Fruit fly (Drosophila melanogaster): ENCODE measurements around the gene Arp8.

Arp8 gene

DNA sequence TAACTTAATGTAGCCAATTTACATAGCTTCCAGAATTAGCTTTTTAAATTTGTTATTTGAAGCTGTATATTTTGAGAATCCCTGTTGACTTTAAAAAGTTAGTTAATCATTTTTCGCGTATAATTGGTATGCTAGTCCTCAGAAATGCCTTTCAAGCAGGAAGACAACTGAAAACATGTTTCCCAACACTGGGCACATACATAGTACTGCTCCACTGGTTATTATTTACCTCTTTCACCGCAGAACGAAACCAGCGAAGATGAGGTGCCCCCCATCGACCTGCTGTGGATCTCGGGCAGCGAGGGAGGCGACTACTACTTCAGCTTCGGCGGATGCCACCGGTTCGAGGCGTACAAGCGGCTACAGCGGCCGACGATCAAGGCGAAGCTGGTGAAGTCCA lies 2.8 kb downstream of the Arp8 start:
- TF ChIP-seq Eip78C (GFP tag) (peak; percentile 56), Hr39 (GFP tag; optimal IDR thresholded peaks at IDR 0.05) (no peak), dsx (GFP tag; optimal IDR thresholded peaks at IDR 0.05; ENCODE audit: poor library complexity, severe bottlenecking) (peak; percentile 22), svp (GFP tag) (peak; percentile 40), Sox14 (GFP tag; optimal IDR thresholded peaks at IDR 0.05) (no peak)

DNA sequence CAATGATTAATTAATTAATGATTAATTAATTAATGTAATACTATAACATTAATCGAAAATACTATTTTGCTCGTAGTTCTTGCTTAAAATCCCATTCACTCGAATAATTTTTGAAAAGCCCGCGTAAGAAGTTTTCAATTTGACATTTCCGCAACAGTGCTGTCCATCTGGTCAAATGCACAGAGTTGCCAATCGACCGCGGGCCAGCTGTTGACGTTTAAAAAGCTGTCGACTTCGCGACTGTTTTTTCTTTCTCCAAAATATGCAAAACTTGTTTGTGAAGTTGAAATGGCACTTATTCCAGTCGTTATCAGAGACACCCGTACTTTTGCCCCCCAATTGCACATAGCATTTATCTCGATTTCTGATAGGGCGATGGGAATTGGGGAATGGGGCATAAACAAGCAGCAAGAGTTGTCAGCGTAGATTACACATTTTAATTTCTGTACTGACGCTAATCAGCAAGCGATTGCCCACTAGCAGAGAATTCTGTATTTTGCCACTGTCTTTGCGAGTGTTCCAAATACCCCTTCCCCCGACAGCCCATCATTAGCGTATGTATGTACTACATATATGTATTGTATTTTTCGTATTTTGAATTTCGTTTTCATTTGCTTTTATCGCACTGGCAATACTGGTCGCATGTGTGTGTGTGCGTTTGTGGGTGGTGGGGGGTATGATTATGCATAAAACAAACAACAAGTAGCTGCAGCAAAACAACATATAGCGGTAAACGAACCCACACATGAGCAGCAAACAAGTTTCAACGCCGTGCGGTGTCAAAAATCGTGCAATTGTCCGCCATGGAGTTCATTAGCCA lies 3.9 kb downstream of the Arp8 start, which contains the start of gene Srx:
Gene Srx, plus strand, starts transcription at position 517 of the 820 bp plus-strand sequence.
- TF ChIP-seq esn (GFP tag; optimal IDR thresholded peaks at IDR 0.05) (peak; percentile 50), fd59A (GFP tag; optimal IDR thresholded peaks at IDR 0.05) (no peak), Hr39 (GFP tag; optimal IDR thresholded peaks at IDR 0.05) (peak; percentile 35), fd85E (GFP tag; optimal IDR thresholded peaks at IDR 0.05) (no peak), CG3919 (GFP tag; optimal IDR thresholded peaks at IDR 0.05) (no peak), eg (GFP tag; IDR thresholded peaks at IDR 0.05) (peak; percentile 66), OdsH (GFP tag; optimal IDR thresholded peaks at IDR 0.05) (no peak), topi (GFP tag; optimal IDR thresholded peaks at IDR 0.05) (peak; percentile 21), CG8119 (GFP tag; IDR thresholded peaks at IDR 0.05) (peak; percentile 49; the same call in 1 of the 3 replicates), Sox14 (GFP tag; optimal IDR thresholded peaks at IDR 0.05) (peak; percentile 23), ss (GFP tag; optimal IDR thresholded peaks at IDR 0.05) (peak in 1 of 2 experiments; percentile 52), CG3032 (tag; optimal IDR thresholded peaks at IDR 0.05) (peak; percentile 19), Ets96B (tag; optimal IDR thresholded peaks at IDR 0.05) (peak; percentile 23), dac (GFP tag; optimal IDR thresholded peaks at IDR 0.05) (peak; percentile 7), Eip75B (GFP tag; optimal IDR thresholded peaks at IDR 0.05) (no peak), acj6 (GFP tag; optimal IDR thresholded peaks at IDR 0.05) (peak; percentile 15), CG11294 (GFP tag; IDR thresholded peaks at IDR 0.05) (no peak), Blimp-1 (GFP tag; optimal IDR thresholded peaks at IDR 0.05) (peak; percentile 76), CG6163 (GFP tag; IDR thresholded peaks at IDR 0.05) (0 out of 3 replicates have a peak, but pooled peaks have one; percentile 38), CG31627 (GFP tag; optimal IDR thresholded peaks at IDR 0.05) (peak; percentile 28), CG16779 (tag; optimal IDR thresholded peaks at IDR 0.05) (no peak), Eip78C (GFP tag) (peak; percentile 65), Eip93F (GFP tag; optimal IDR thresholded peaks at IDR 0.05) (peak; percentile 54), CG7368 (GFP tag; optimal IDR thresholded peaks at IDR 0.05) (no peak), Met (GFP tag; optimal IDR thresholded peaks at IDR 0.05) (no peak), CG1621 (tag; optimal IDR thresholded peaks at IDR 0.05) (no peak), dsx (GFP tag; optimal IDR thresholded peaks at IDR 0.05; ENCODE audit: poor library complexity, severe bottlenecking) (peak; percentile 18), fkh (GFP tag; optimal IDR thresholded peaks at IDR 0.05) (peak; percentile 17), CG15336 (GFP tag; IDR thresholded peaks at IDR 0.05) (peak; percentile 50), Hr38 (GFP tag; optimal IDR thresholded peaks at IDR 0.05) (no peak), CG10669 (GFP tag; optimal IDR thresholded peaks at IDR 0.05) (no peak), Sox15 (GFP tag; optimal IDR thresholded peaks at IDR 0.05) (peak; percentile 30), CG6808 (GFP tag; optimal IDR thresholded peaks at IDR 0.05) (peak; percentile 60), net (GFP tag; optimal IDR thresholded peaks at IDR 0.05) (peak; percentile 28), CG8632 (GFP tag; optimal IDR thresholded peaks at IDR 0.05) (peak; percentile 39), CG6276 (GFP tag; optimal IDR thresholded peaks at IDR 0.05) (no peak), achi (GFP tag; optimal IDR thresholded peaks at IDR 0.05) (peak; percentile 99), CG34406 (GFP tag; optimal IDR thresholded peaks at IDR 0.05) (no peak), vri (GFP tag; optimal IDR thresholded peaks at IDR 0.05) (peak; percentile 79), pdm3 (GFP tag; optimal IDR thresholded peaks at IDR 0.05) (no peak)

All from whole organism, prepupa.